Fruit fly (Drosophila melanogaster) S2 (cell line): ENCODE measurements around the gene Hsp70Aa.

ENCODE experiments used
- CG8478 ChIP-seq: fragments of >200 bp; optimal IDR thresholded peaks from 2 replicates; lab custom pipeline; 2018
- CTCF ChIP-seq, 2 experiments: fragments of >200 bp; optimal IDR thresholded peaks; 2 replicates each; lab custom pipeline; 2018

dm6 chr3R:11933903-11934302 is 22.4 kb downstream of the Hsp70Aa start:
- TF ChIP-seq CG8478 (lab: Kevin White, UChicago) = no peak
- peak; percentile 52 to 55 for TF ChIP-seq CTCF (optimal IDR thresholded peaks at IDR 0.05; lab: Kevin White, UChicago)
